Worm (Caenorhabditis elegans) whole organism, young adult: ENCODE measurements around the gene B0454.26.

Experiments
- B0035.1 ChIP-seq: sonication (generic microtip); optimal IDR thresholded peaks from 2 replicates; lab custom pipeline; 2016; ENCODE audit warnings: missing genetic modification characterization, mild to moderate bottlenecking, missing compliant biosample characterization, missing genotype, missing genetic modification reagents
- C06A6.2 ChIP-seq: fragments of 200-800 bp; sonication (Bioruptor generic); conservative IDR thresholded peaks from 2 replicates; pipeline ENCODE4 v1.3.6; 2022; ENCODE audit warnings: missing genetic modification characterization, missing compliant biosample characterization
- F10E7.11 ChIP-seq: sonication (generic microtip); optimal IDR thresholded peaks from 2 replicates; lab custom pipeline; 2017; ENCODE audit warnings: mild to moderate bottlenecking, missing genetic modification characterization, moderate library complexity, missing compliant biosample characterization
- F39B2.1 ChIP-seq: fragments of 200-800 bp; sonication (Bioruptor generic); IDR thresholded peaks from 2 replicates; pipeline ENCODE4 v1.3.6; 2022; ENCODE audit warnings: missing genetic modification reagents, missing genetic modification characterization, missing compliant biosample characterization
- F49E8.2 ChIP-seq: sonication (generic microtip); optimal IDR thresholded peaks from 3 replicates; lab custom pipeline; 2017; ENCODE audit warnings: missing genetic modification characterization, mild to moderate bottlenecking, missing compliant biosample characterization, antibody characterized with exemption, moderate library complexity; ENCODE audit not compliant: insufficient read depth
- F55B11.4 ChIP-seq: sonication (generic microtip); optimal IDR thresholded peaks from 2 replicates; lab custom pipeline; 2016; ENCODE audit warnings: missing compliant biosample characterization, missing genetic modification characterization, borderline replicate concordance; ENCODE audit not compliant: insufficient read depth
- T07F8.4 ChIP-seq: sonication (generic microtip); optimal IDR thresholded peaks from 2 replicates; lab custom pipeline; 2016; ENCODE audit warnings: mild to moderate bottlenecking, missing genetic modification characterization, moderate library complexity, missing compliant biosample characterization
- Y53G8AR.9 ChIP-seq: fragments of 200-800 bp; sonication (Bioruptor generic); conservative IDR thresholded peaks from 2 replicates; pipeline ENCODE4 v1.3.6; 2022; ENCODE audit warnings: missing genetic modification reagents, missing genetic modification characterization, missing compliant biosample characterization
- Y95B8A.8 ChIP-seq: fragments of 200-800 bp; sonication (Bioruptor generic); IDR thresholded peaks from 2 replicates; pipeline ENCODE4 v1.3.6; 2022; ENCODE audit warnings: missing genetic modification reagents, missing genetic modification characterization, missing compliant biosample characterization
- aptf-3 ChIP-seq: fragments of 200-800 bp; sonication (Bioruptor generic); IDR thresholded peaks from 2 replicates; pipeline ENCODE4 v1.3.6; 2022; ENCODE audit warnings: missing genetic modification characterization, missing compliant biosample characterization
- attf-5 ChIP-seq: fragments of 200-800 bp; sonication (Bioruptor generic); optimal IDR thresholded peaks from 2 replicates; lab custom pipeline; 2018; ENCODE audit warnings: mild to moderate bottlenecking, missing genetic modification characterization, missing compliant biosample characterization
- attf-6 ChIP-seq: fragments of 200-800 bp; sonication (Bioruptor generic); IDR thresholded peaks from 2 replicates; pipeline ENCODE4 v1.3.6; 2022; ENCODE audit warnings: missing genetic modification reagents, missing genetic modification characterization, missing compliant biosample characterization
- cebp-1 ChIP-seq, 2 experiments: fragments of 200-800 bp in 1 of 2; sonication (Bioruptor generic) in 1 of 2; sonication (generic microtip) in 1 of 2; IDR thresholded peaks in 1 of 2; optimal IDR thresholded peaks in 1 of 2; 2 replicates each; pipeline versions ENCODE4 v1.3.6 to Lab custom; 2017 to 2022; ENCODE audit warnings: missing compliant biosample characterization in 2 of 2, missing genetic modification characterization in 2 of 2, mild to moderate bottlenecking in 1 of 2, missing genetic modification reagents in 1 of 2, moderate library complexity in 1 of 2
- ceh-100 ChIP-seq: fragments of 200-800 bp; sonication (Bioruptor generic); IDR thresholded peaks from 2 replicates; pipeline ENCODE4 v1.3.6; 2022; ENCODE audit warnings: missing genetic modification reagents, missing genetic modification characterization, missing compliant biosample characterization
- dpl-1 ChIP-seq: fragments of 150-350 bp; optimal IDR thresholded peaks from 2 replicates; lab custom pipeline; 2014; ENCODE audit warnings: missing biosample characterization, missing genetic modification reagents, missing genetic modification characterization
- efl-1 ChIP-seq: fragments of 150-350 bp; optimal IDR thresholded peaks from 2 replicates; lab custom pipeline; 2014; ENCODE audit warnings: missing biosample characterization, missing genetic modification reagents, missing genetic modification characterization
- egrh-3 ChIP-seq: fragments of 200-800 bp; sonication (Bioruptor generic); IDR thresholded peaks from 2 replicates; pipeline ENCODE4 v1.3.6; 2022; ENCODE audit warnings: missing genetic modification reagents, missing genetic modification characterization, missing compliant biosample characterization
- ets-4 ChIP-seq: fragments of 200-800 bp; sonication (Bioruptor generic); optimal IDR thresholded peaks from 2 replicates; lab custom pipeline; 2018; ENCODE audit warnings: mild to moderate bottlenecking, missing genetic modification characterization, missing compliant biosample characterization
- gei-17 ChIP-seq: fragments of 200-800 bp; sonication (Bioruptor generic); optimal IDR thresholded peaks from 2 replicates; lab custom pipeline; 2018; ENCODE audit warnings: mild to moderate bottlenecking, missing genetic modification characterization, missing compliant biosample characterization
- hlh-12 ChIP-seq: sonication (generic microtip); optimal IDR thresholded peaks from 2 replicates; lab custom pipeline; 2016; ENCODE audit warnings: missing genetic modification characterization, missing compliant biosample characterization
- hmg-20 ChIP-seq: fragments of 200-800 bp; sonication (Bioruptor generic); IDR thresholded peaks from 2 replicates; pipeline ENCODE4 v1.3.6; 2022; ENCODE audit warnings: missing genetic modification reagents, missing genetic modification characterization, missing compliant biosample characterization
- hrde-1 ChIP-seq: sonication (generic microtip); optimal IDR thresholded peaks from 2 replicates; lab custom pipeline; 2016; ENCODE audit warnings: missing genetic modification characterization, mild to moderate bottlenecking, missing compliant biosample characterization, moderate library complexity, missing genotype, missing genetic modification reagents, borderline replicate concordance
- hsf-1 ChIP-seq: fragments of 200-800 bp; sonication (Bioruptor generic); IDR thresholded peaks from 2 replicates; pipeline ENCODE4 v1.3.6; 2022; ENCODE audit warnings: missing genetic modification reagents, missing genetic modification characterization, missing compliant biosample characterization
- let-526 ChIP-seq: fragments of 200-800 bp; sonication (Bioruptor generic); IDR thresholded peaks from 2 replicates; pipeline ENCODE4 v1.3.6; 2022; ENCODE audit warnings: missing genetic modification reagents, missing genetic modification characterization, missing compliant biosample characterization
- lin-40 ChIP-seq: sonication (generic microtip); optimal IDR thresholded peaks from 2 replicates; lab custom pipeline; 2016; ENCODE audit warnings: missing genetic modification characterization, mild to moderate bottlenecking, missing compliant biosample characterization, missing genotype, missing genetic modification reagents
- lir-1 ChIP-seq: fragments of 200-800 bp; sonication (Bioruptor generic); conservative IDR thresholded peaks from 2 replicates; pipeline ENCODE4 v1.3.6; 2022; ENCODE audit warnings: missing genetic modification reagents, missing genetic modification characterization, missing compliant biosample characterization
- madf-10 ChIP-seq: sonication (generic microtip); optimal IDR thresholded peaks from 2 replicates; lab custom pipeline; 2016; ENCODE audit warnings: mild to moderate bottlenecking, missing genetic modification characterization, missing compliant biosample characterization
- madf-3 ChIP-seq: fragments of 200-800 bp; sonication (Bioruptor generic); IDR thresholded peaks from 2 replicates; pipeline ENCODE4 v1.3.6; 2022; ENCODE audit warnings: missing genetic modification reagents, missing genetic modification characterization, missing compliant biosample characterization
- mcd-1 ChIP-seq: fragments of 200-800 bp; sonication (Bioruptor generic); IDR thresholded peaks from 2 replicates; pipeline ENCODE4 v1.3.6; 2022; ENCODE audit warnings: missing genetic modification reagents, missing genetic modification characterization, missing compliant biosample characterization
- mel-28 ChIP-seq: sonication (generic microtip); optimal IDR thresholded peaks from 2 replicates; lab custom pipeline; 2016; ENCODE audit warnings: borderline replicate concordance, mild to moderate bottlenecking, missing genetic modification characterization, missing compliant biosample characterization
- nfya-1 ChIP-seq: sonication (generic microtip); optimal IDR thresholded peaks from 2 replicates; lab custom pipeline; 2017; ENCODE audit warnings: antibody characterized with exemption, missing compliant biosample characterization, missing genetic modification characterization, borderline replicate concordance; ENCODE audit not compliant: insufficient read depth
- nfya-2 ChIP-seq: fragments of 200-800 bp; sonication (Bioruptor generic); IDR thresholded peaks from 2 replicates; pipeline ENCODE4 v1.3.6; 2022; ENCODE audit warnings: missing genetic modification reagents, missing genetic modification characterization, missing compliant biosample characterization
- nhr-120 ChIP-seq: fragments of 200-800 bp; sonication (Bioruptor generic); IDR thresholded peaks from 2 replicates; pipeline ENCODE4 v1.3.6; 2022; ENCODE audit warnings: missing genetic modification characterization, missing compliant biosample characterization
- nhr-80 ChIP-seq: sonication (generic microtip); optimal IDR thresholded peaks from 2 replicates; lab custom pipeline; 2016; ENCODE audit warnings: missing genetic modification characterization, missing compliant biosample characterization
- nhr-90 ChIP-seq: sonication (generic microtip); optimal IDR thresholded peaks from 2 replicates; lab custom pipeline; 2016; ENCODE audit warnings: missing genotype, mild to moderate bottlenecking, missing genetic modification characterization, missing compliant biosample characterization
- pbrm-1 ChIP-seq: fragments of 200-800 bp; sonication (Bioruptor generic); IDR thresholded peaks from 2 replicates; pipeline ENCODE4 v1.3.6; 2022; ENCODE audit warnings: missing genetic modification reagents, missing genetic modification characterization, missing compliant biosample characterization
- rcor-1 ChIP-seq: fragments of 200-800 bp; sonication (Bioruptor generic); IDR thresholded peaks from 2 replicates; pipeline ENCODE4 v1.3.6; 2022; ENCODE audit warnings: missing genetic modification reagents, missing genetic modification characterization, missing compliant biosample characterization
- rec-8 ChIP-seq, 2 experiments: sonication (generic microtip); optimal IDR thresholded peaks; 2 replicates each; lab custom pipeline; 2016; ENCODE audit warnings: mild to moderate bottlenecking in 2 of 2, missing genetic modification characterization in 2 of 2, missing genetic modification reagents in 2 of 2, missing genotype in 2 of 2, missing biosample characterization in 1 of 2, missing compliant biosample characterization in 1 of 2, moderate library complexity in 1 of 2
- sea-2 ChIP-seq: fragments of 200-800 bp; sonication (Bioruptor generic); IDR thresholded peaks from 2 replicates; pipeline ENCODE4 v1.3.6; 2022; ENCODE audit warnings: missing genetic modification characterization, missing compliant biosample characterization
- snpc-1.1 ChIP-seq: sonication (generic microtip); optimal IDR thresholded peaks from 2 replicates; lab custom pipeline; 2017; ENCODE audit warnings: missing genetic modification characterization, mild to moderate bottlenecking, missing compliant biosample characterization, antibody characterized with exemption, moderate library complexity, missing genotype, missing genetic modification reagents; ENCODE audit not compliant: insufficient read depth
- sptf-2 ChIP-seq: fragments of 200-800 bp; sonication (Bioruptor generic); optimal IDR thresholded peaks from 2 replicates; lab custom pipeline; 2018; ENCODE audit warnings: mild to moderate bottlenecking, missing genetic modification characterization, missing compliant biosample characterization
- tbx-9 ChIP-seq: sonication (generic microtip); optimal IDR thresholded peaks from 2 replicates; lab custom pipeline; 2016; ENCODE audit warnings: borderline replicate concordance, missing genetic modification characterization, inconsistent platforms, missing compliant biosample characterization
- tlf-1 ChIP-seq: fragments of 200-800 bp; sonication (Bioruptor generic); optimal IDR thresholded peaks from 2 replicates; lab custom pipeline; 2018; ENCODE audit warnings: mild to moderate bottlenecking, missing genetic modification characterization, missing compliant biosample characterization
- unc-130 ChIP-seq: sonication (generic microtip); optimal IDR thresholded peaks from 2 replicates; lab custom pipeline; 2016; ENCODE audit warnings: missing genetic modification reagents, missing genetic modification characterization, missing compliant biosample characterization
- xnd-1 ChIP-seq: sonication (generic microtip); optimal IDR thresholded peaks from 2 replicates; lab custom pipeline; 2016; ENCODE audit warnings: missing genotype, missing genetic modification reagents, missing genetic modification characterization, missing compliant biosample characterization
- ztf-26 ChIP-seq: sonication (generic microtip); optimal IDR thresholded peaks from 2 replicates; lab custom pipeline; 2017; ENCODE audit warnings: missing genetic modification characterization, missing compliant biosample characterization

B0454.26 gene

ce11 chrII:3043358-3043757, 5.0 kb upstream of the B0454.26 start, which contains the start of gene B0454.8:
Gene B0454.8, minus strand, starts transcription at chrII:3043458.
- no peak for TF ChIP-seq B0035.1
- no peak for TF ChIP-seq hrde-1 (tag; lab: Kevin White, UChicago)
- TF ChIP-seq efl-1 (GFP tag; lab: Kevin White, UChicago): no peak
- TF ChIP-seq nhr-80 (tag; lab: Kevin White, UChicago): no peak
- TF ChIP-seq snpc-1.1: no peak
- no peak for TF ChIP-seq Y95B8A.8 (GFP tag; lab: Robert Waterston, UW)
- TF ChIP-seq T07F8.4: no peak
- no peak for TF ChIP-seq mel-28 (tag; lab: Kevin White, UChicago)
- no peak for TF ChIP-seq xnd-1 (tag; lab: Kevin White, UChicago)
- no peak for TF ChIP-seq hlh-12 (tag; lab: Kevin White, UChicago)
- no peak for TF ChIP-seq lin-40
- no peak for TF ChIP-seq sptf-2 (GFP tag; lab: Kevin White, UChicago)
- no peak for TF ChIP-seq nhr-90 (tag; lab: Kevin White, UChicago)
- no peak for TF ChIP-seq pbrm-1 (GFP tag; lab: Robert Waterston, UW)
- no peak for TF ChIP-seq attf-6 (GFP tag; lab: Robert Waterston, UW)
- no peak for TF ChIP-seq nhr-120 (GFP tag; lab: Robert Waterston, UW)

- TF ChIP-seq nhr-80 (tag; lab: Kevin White, UChicago) (no peak), madf-3 (GFP tag; lab: Robert Waterston, UW) (no peak), hsf-1 (GFP tag; lab: Robert Waterston, UW) (no peak), F39B2.1 (no peak), ets-4 (GFP tag; lab: Kevin White, UChicago) (no peak), efl-1 (GFP tag; lab: Kevin White, UChicago) (no peak), egrh-3 (no peak), hmg-20 (GFP tag; lab: Robert Waterston, UW) (no peak), F49E8.2 (no peak), nfya-2 (GFP tag; lab: Robert Waterston, UW) (no peak), ceh-100 (GFP tag; lab: Robert Waterston, UW) (no peak), xnd-1 (tag; lab: Kevin White, UChicago) (no peak), tlf-1 (GFP tag; lab: Kevin White, UChicago) (no peak), madf-10 (no peak), nfya-1 (tag; lab: Kevin White, UChicago) (no peak), rcor-1 (no peak), dpl-1 (GFP tag; lab: Kevin White, UChicago) (no peak), rec-8 (tag; optimal IDR thresholded peaks at IDR 0.05; lab: Kevin White, UChicago) (no peak), F10E7.11 (tag; lab: Kevin White, UChicago) (no peak), mcd-1 (GFP tag; lab: Robert Waterston, UW) (peak; percentile 41), unc-130 (no peak), Y95B8A.8 (GFP tag; lab: Robert Waterston, UW) (0 out of 2 replicates have a peak, but pooled peaks have one; percentile 14), gei-17 (GFP tag; lab: Kevin White, UChicago) (peak; percentile 9), C06A6.2 (GFP tag; lab: Robert Waterston, UW) (no peak), F55B11.4 (no peak), lin-40 (peak; percentile 30), sea-2 (GFP tag; lab: Robert Waterston, UW) (no peak), Y53G8AR.9 (GFP tag; lab: Robert Waterston, UW) (no peak), lir-1 (GFP tag; lab: Robert Waterston, UW) (no peak), let-526 (GFP tag; lab: Robert Waterston, UW) (no peak), aptf-3 (GFP tag; lab: Robert Waterston, UW) (no peak), attf-5 (GFP tag; lab: Kevin White, UChicago) (peak; percentile 5), tbx-9 (no peak), ztf-26 (peak; percentile 80), cebp-1 (GFP tag; IDR thresholded peaks at IDR 0.05; lab: Robert Waterston, UW) (no peak), cebp-1 (tag; optimal IDR thresholded peaks at IDR 0.05; lab: Kevin White, UChicago) (peak; percentile 9)
Observed at ce11 chrII:3036344-3036743, 2.0 kb downstream of the B0454.26 start.
